Worm (Caenorhabditis elegans) whole organism, L4/young adult: ENCODE data around the gene F25E5.8.

Experiments
- W03F9.2 ChIP-seq: fragments of 150-350 bp; optimal IDR thresholded peaks from 2 replicates; lab custom pipeline; 2014; ENCODE audit warnings: missing biosample characterization, missing genetic modification characterization
- dao-5 ChIP-seq: sonication (generic microtip); optimal IDR thresholded peaks from 2 replicates; lab custom pipeline; 2016; ENCODE audit warnings: missing genotype, missing genetic modification characterization, moderate library complexity, missing compliant biosample characterization
- him-1 ChIP-seq: sonication (generic microtip); optimal IDR thresholded peaks from 2 replicates; lab custom pipeline; 2016; ENCODE audit warnings: missing genotype, missing genetic modification reagents, missing genetic modification characterization, missing compliant biosample characterization

F25E5.8 gene

DNA sequence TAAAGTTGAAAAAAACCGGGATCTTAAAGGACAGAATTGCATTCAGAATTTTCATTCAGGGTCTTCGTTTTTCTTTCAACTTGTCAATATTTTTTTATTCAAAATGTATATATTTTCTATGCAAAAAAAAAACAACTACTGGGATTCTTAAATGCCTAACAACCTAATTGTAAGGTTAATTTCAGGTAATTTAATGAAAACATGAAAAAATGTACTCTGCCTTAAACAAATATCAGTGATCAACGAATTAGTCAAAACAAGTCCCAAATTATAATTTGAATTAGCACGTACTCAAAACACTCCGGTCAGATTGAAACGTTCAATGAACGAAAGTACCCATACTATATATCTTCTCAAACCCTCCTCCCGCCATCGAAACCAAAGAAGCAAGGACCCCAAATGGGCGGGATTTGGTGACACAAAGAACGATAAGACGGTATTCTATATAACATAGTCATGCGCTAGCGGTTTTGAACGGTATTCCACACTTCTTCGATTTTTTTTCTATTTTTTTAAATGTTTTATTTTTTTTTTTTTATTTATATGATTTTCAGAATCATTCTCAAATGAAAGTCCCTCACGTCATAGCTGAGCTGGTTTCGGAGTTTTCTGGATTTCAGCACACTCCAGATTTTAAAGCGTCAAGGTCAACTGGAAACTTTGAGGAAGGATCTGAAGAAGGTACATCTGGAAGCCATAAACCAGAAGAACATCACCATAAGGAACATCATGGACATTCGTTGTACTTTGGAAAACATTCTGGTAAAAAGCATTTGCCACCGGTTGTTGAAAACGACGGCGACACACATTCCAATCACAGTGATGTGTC lies at the start of gene F25E5.8, which contains the start of gene ddo-2:
TSS of gene F25E5.8 (plus strand) at position 555 of the 829 bp plus-strand sequence.
TSS of gene ddo-2 (minus strand) at position 330 of the 829 bp plus-strand sequence.
- TF ChIP-seq W03F9.2 (no peak), dao-5 (no peak)

DNA sequence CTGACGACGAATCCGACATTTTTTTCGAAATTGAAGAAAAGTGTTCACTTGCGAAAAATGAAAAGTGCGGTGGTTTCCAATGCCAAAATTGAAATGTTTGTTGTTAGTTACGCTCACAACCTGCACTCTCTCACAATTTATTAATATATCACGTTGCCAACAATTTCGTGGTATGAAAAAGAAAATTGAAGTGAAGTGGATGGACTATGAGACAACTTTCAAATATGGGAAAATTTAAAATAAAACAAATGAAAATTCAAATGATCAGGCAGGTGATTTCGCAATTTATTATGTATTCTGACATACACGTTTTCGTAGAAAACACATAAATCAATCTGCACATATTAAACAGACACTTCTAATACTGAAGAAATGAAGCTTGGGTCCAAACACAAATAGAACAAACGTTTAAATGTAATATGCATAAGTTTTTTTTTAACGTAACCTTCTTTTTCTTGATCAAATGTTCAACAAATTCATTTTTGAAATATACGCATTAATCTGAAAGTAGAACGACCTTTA lies 49.6 kb upstream of the F25E5.8 start, which contains the start of gene srp-6:
TSS of gene srp-6 (minus strand) at position 51 of the 522 bp plus-strand sequence.
- TF ChIP-seq dao-5 (no peak), W03F9.2 (no peak), him-1 (no peak)

DNA sequence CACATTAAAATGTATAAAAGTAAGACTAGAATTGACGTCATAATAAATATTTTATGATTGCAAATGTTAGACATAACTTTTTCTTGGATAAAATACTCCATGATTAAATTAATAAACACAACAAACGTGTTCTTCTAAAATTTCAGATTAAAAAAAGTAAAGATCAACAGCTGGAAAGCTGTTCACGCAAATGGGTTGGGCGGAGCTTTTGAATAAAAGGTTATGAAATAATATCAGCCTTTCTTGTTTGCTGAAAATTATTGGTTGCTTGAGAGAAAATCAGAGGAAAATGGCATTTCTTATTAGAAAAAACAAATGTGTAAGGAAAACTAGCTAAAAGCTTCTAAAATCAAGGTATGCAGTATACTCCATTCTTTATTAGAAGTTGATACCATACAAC lies 48.0 kb upstream of the F25E5.8 start, which contains the start of gene C02H6.3:
TSS of gene C02H6.3 (minus strand) at position 101 of the 400 bp plus-strand sequence.
- TF ChIP-seq dao-5 (no peak), W03F9.2 (no peak), him-1 (no peak)

- no peak for TF ChIP-seq dao-5
- no peak for TF ChIP-seq W03F9.2
- no peak for TF ChIP-seq him-1
These were observed 46.0 kb upstream of the F25E5.8 start, which contains the start of gene C02H6.1 for ce11 chrV:7389771-7390170. Gene C02H6.1 (minus strand): TSS chrV:7389871.

DNA sequence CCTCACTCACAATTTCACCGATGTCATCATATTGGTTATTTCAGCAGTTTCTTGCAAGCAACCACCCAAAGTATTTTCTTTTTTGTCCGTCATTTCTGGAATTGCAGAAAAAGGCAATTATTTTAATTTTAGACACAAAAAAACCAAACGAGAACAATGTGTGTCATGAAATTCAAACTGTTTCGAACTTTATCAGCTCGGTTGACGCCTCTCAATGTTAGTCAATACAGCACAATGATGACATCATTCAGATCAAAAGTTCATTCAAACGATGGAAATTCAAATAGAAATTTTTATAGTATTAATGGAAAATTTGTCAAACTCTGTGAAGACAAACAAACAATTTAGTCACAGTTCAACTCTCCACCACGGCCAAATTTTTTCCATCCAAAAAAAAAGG lies 43.8 kb upstream of the F25E5.8 start, which contains the start of gene fbxa-105:
TSS of gene fbxa-105 (minus strand) at position 97 of the 400 bp plus-strand sequence.
- no peak for TF ChIP-seq dao-5
- TF ChIP-seq W03F9.2, result no peak
- no peak for TF ChIP-seq him-1

ce11 chrV:7395359-7395758 lies 40.4 kb upstream of the F25E5.8 start, which contains the start of gene srx-9:
Gene srx-9 (minus strand): TSS chrV:7395459.
- TF ChIP-seq him-1 (no peak), W03F9.2 (no peak), dao-5 (no peak)

- TF ChIP-seq him-1, result no peak
- TF ChIP-seq W03F9.2, result no peak
- TF ChIP-seq dao-5, result no peak
These were observed 36.5 kb upstream of the F25E5.8 start, which contains the start of gene gst-41 for ce11 chrV:7399202-7399601. Gene gst-41 (minus strand): TSS chrV:7399302.

DNA sequence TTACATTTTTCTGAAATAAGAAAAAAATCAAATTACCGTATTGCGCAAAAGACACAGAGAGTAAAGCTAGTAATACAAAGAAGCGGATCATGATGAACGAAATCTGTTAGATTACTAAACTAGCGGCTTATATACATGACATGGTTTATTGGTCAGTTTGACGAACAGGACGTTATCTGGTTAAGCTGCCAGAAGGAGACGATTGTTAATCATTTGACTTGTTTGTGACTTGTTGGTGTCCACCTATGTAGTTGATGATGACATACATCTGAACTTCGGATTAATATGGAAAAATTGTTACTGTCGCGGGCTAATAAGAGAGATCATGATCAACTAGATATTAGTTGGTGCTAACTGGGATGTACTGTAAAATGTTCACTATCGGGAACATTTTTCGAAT lies 35.6 kb upstream of the F25E5.8 start, which contains the start of gene cnc-9:
TSS of gene cnc-9 (minus strand) at position 101 of the 400 bp plus-strand sequence.
- no peak for TF ChIP-seq W03F9.2

- no peak for TF ChIP-seq dao-5
- no peak for TF ChIP-seq him-1
- TF ChIP-seq W03F9.2, result no peak
These were observed 35.1 kb upstream of the F25E5.8 start, which contains the start of gene srx-60 for ce11 chrV:7400588-7400987. Gene srx-60 (plus strand): TSS chrV:7400888.

DNA sequence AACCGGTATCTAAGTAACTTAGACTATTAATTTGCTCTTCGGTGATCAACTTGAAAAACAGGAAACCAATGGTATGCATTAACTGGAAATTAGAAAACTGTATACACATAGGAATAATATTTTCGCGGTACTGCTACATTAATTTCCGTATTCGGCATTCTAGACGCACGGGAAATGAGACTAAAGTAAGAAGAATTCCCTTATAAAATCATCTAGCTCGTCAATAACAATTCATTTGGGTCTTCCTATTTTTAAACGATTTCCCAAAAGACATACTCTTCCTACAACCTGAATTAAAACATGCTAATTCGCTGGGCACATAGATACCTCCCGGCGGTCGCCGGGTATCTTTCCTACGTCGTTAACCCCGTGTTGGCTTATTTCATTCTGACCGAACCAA lies 33.4 kb upstream of the F25E5.8 start, which contains the start of gene srj-13:
TSS of gene srj-13 (plus strand) at position 301 of the 400 bp plus-strand sequence.
- TF ChIP-seq dao-5, result no peak

DNA sequence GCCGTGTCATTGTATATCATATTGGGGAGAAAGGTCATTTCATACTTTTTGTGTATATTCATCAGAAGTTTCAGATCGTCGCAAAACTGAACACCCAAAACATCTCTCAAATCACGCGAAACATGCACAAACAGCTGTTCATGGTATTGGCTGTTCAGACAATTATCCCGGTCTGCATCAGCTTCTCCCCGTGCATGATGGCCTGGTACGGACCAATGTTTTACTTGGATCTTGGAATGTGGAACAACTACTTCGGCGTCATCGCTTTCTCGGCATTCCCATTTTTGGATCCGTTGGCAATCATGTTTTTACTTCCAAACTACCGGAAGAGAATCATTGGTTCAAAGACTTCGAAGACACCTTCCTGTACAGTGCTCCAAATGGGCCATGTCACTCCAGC lies 32.2 kb upstream of the F25E5.8 start:
- TF ChIP-seq W03F9.2 (no peak), dao-5 (no peak), him-1 (no peak)

DNA sequence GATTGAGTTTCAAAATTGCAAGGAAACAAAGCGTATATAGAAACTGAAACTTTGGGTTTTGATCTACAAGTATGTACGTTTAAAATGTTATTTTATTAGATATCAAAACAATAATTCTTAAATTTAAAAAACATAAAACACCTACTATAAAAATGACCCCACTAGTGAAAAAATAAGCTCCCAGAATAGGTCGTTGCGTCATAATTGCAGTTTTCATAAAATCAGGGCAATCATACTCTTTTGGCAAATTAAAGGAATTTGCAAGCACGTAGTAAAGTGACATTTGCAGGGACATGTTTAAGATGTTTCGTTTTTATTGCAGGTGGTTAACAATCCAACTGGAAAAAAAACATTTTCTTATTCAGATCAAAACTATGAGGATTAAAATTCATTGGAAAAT lies 27.2 kb upstream of the F25E5.8 start, which contains the start of gene srt-6:
TSS of gene srt-6 (minus strand) at position 295 of the 400 bp plus-strand sequence.
- TF ChIP-seq him-1 (no peak), dao-5 (no peak), W03F9.2 (no peak)

DNA sequence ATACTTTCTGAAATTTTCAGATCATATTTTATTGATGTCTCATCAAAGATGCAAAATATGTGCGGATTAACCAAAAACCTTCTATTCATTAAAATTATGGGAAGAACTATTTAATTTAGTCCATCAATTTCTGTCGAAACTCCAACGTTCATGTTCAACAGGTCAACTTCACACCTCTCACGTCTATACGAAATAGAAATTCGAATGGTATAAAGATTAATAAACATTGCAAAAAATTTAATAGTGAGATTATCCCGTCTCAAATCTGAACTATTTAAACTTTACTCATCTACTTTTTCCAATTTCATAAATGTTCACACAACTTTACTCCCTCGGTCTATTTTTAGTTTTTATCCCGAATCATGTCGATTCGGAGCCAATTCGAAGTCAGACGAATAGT lies 26.1 kb upstream of the F25E5.8 start, which contains the start of gene R13D7.2:
TSS of gene R13D7.2 (plus strand) at position 301 of the 400 bp plus-strand sequence.
- TF ChIP-seq dao-5 (no peak), W03F9.2 (no peak)

ce11 chrV:7411695-7412094 lies 24.0 kb upstream of the F25E5.8 start, which contains the start of gene str-41:
Gene str-41 (plus strand): TSS chrV:7411995.
- TF ChIP-seq dao-5 (no peak), W03F9.2 (no peak), him-1 (no peak)

ce11 chrV:7413107-7413774 lies 22.5 kb upstream of the F25E5.8 start, which contains the start of gene F18E3.11:
Gene F18E3.11 (plus strand): TSS chrV:7413482.
- no peak for TF ChIP-seq W03F9.2
- no peak for TF ChIP-seq dao-5
- no peak for TF ChIP-seq him-1
